Worm (Caenorhabditis elegans) whole organism, young adult: ENCODE data around the gene pas-6.

Source experiments
- F23B12.7 ChIP-seq: sonication (generic microtip); optimal IDR thresholded peaks from 2 replicates; lab custom pipeline; 2017; ENCODE audit warnings: missing genetic modification characterization, mild to moderate bottlenecking, missing compliant biosample characterization, antibody characterized with exemption, moderate library complexity; ENCODE audit not compliant: insufficient read depth
- Y56A3A.18 ChIP-seq: fragments of 200-800 bp; sonication (Bioruptor generic); IDR thresholded peaks from 2 replicates; pipeline ENCODE4 v1.3.6; 2022; ENCODE audit warnings: missing genetic modification reagents, missing genetic modification characterization, missing compliant biosample characterization
- bed-2 ChIP-seq: fragments of 200-800 bp; sonication (Bioruptor generic); IDR thresholded peaks from 2 replicates; pipeline ENCODE4 v1.3.6; 2022; ENCODE audit warnings: missing genetic modification reagents, missing genetic modification characterization, missing compliant biosample characterization
- madf-3 ChIP-seq: fragments of 200-800 bp; sonication (Bioruptor generic); IDR thresholded peaks from 2 replicates; pipeline ENCODE4 v1.3.6; 2022; ENCODE audit warnings: missing genetic modification reagents, missing genetic modification characterization, missing compliant biosample characterization
- pha-4 ChIP-seq: fragments of 150-350 bp; sonication (generic microtip); optimal IDR thresholded peaks from 2 replicates; lab custom pipeline; 2014; ENCODE audit warnings: missing biosample characterization, missing genetic modification reagents, missing genetic modification characterization
- snpc-1.3 ChIP-seq: sonication (generic microtip); optimal IDR thresholded peaks from 2 replicates; lab custom pipeline; 2017; ENCODE audit warnings: missing genetic modification characterization, mild to moderate bottlenecking, missing compliant biosample characterization, antibody characterized with exemption, moderate library complexity, missing genotype, missing genetic modification reagents; ENCODE audit not compliant: insufficient read depth
- unc-62 ChIP-seq: fragments of 150-350 bp; optimal IDR thresholded peaks from 2 replicates; lab custom pipeline; 2014; ENCODE audit warnings: missing biosample characterization, missing genetic modification reagents, missing genetic modification characterization
- ztf-22 ChIP-seq: fragments of 200-800 bp; sonication (Bioruptor generic); optimal IDR thresholded peaks from 2 replicates; lab custom pipeline; 2018; ENCODE audit warnings: mild to moderate bottlenecking, missing genetic modification characterization, moderate library complexity, missing compliant biosample characterization

DNA sequence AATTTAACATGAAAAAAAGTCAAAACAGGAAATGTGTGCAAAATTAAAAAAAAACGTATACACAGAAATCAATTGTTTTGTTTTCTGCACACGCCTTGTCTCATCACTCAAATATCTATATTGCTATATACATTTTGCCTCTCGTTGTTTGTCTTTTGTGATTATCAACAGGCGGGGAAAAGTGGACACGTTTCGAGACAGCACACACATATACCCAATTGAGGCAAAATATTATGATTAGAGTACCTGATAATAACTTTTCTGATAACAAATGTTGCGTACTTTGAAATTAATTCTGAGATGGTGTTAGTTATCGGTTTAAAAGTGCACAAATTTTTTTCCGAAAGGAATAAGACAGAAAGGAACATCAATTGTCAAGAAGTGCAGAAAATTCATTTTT lies 24.3 kb downstream of the pas-6 start:
- TF ChIP-seq F23B12.7 (tag; lab: Kevin White, UChicago) (no peak), pha-4 (tag; lab: Kevin White, UChicago) (peak; percentile 14), madf-3 (no peak), unc-62 (GFP tag; lab: Kevin White, UChicago) (no peak), ztf-22 (GFP tag; lab: Kevin White, UChicago) (peak; percentile 2), Y56A3A.18 (no peak), bed-2 (GFP tag; lab: Robert Waterston, UW) (no peak), snpc-1.3 (tag; lab: Kevin White, UChicago) (no peak)
